Worm (Caenorhabditis elegans): ENCODE measurements around the gene cht-6.

The cht-6 gene

DNA sequence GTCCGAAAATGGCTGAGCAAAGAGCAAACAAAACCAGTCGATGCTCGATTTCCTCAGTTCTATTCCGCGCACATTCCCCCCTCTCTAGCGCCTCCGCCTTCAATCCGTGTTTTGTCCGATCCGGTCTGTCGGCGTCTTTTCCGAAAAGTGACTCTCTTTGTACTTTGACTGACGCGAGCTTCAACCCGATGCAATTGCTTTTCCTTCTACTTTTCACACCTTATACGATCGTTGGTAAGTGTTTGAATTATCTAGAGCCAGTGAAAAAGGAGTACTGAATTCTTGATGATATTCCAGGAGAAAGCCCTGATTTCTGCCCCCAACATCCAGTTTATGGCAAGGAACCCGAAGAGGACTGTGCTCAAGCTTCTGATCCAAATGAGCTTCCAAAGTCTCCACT lies at the start of gene cht-6:
Gene cht-6, plus strand, starts transcription at position 9 of the 400 bp plus-strand sequence.
- no peak for TF ChIP-seq nhr-12 (tag; optimal IDR thresholded peaks at IDR 0.05)
- no peak for TF ChIP-seq crh-2 (tag; optimal IDR thresholded peaks at IDR 0.05)
- no peak for TF ChIP-seq zag-1 (tag; optimal IDR thresholded peaks at IDR 0.05)
- no peak for TF ChIP-seq blmp-1 (tag; optimal IDR thresholded peaks at IDR 0.05; ENCODE audit: insufficient read depth)
- TF ChIP-seq R02D3.7 (tag; optimal IDR thresholded peaks at IDR 0.05), result no peak
- TF ChIP-seq ceh-16 (tag; optimal IDR thresholded peaks at IDR 0.05), result no peak
- TF ChIP-seq skn-1 (tag; optimal IDR thresholded peaks at IDR 0.05), result no peak
- TF ChIP-seq lin-13 (GFP tag; optimal IDR thresholded peaks at IDR 0.05), result no peak
- TF ChIP-seq sma-9 (GFP tag; optimal IDR thresholded peaks at IDR 0.05), result no peak
- TF ChIP-seq sma-9 (tag; optimal IDR thresholded peaks at IDR 0.05), result no peak
- TF ChIP-seq ceh-82 (tag; optimal IDR thresholded peaks at IDR 0.05), result no peak
- TF ChIP-seq ama-1 (optimal IDR thresholded peaks at IDR 0.05), result no peak
- no peak for TF ChIP-seq elt-3 (tag; optimal IDR thresholded peaks at IDR 0.05)
- no peak for TF ChIP-seq ztf-11 (tag; optimal IDR thresholded peaks at IDR 0.05)
- TF ChIP-seq unc-62 (GFP tag; optimal IDR thresholded peaks at IDR 0.05), result no peak
- TF ChIP-seq F13H6.1 (tag; optimal IDR thresholded peaks at IDR 0.05), result no peak
- no peak for TF ChIP-seq unc-39 (tag; optimal IDR thresholded peaks at IDR 0.05)
- no peak for TF ChIP-seq Y55F3AM.14 (GFP tag; optimal IDR thresholded peaks at IDR 0.05)
- TF ChIP-seq alr-1 (tag; optimal IDR thresholded peaks at IDR 0.05), result no peak
- TF ChIP-seq nhr-129 (tag; optimal IDR thresholded peaks at IDR 0.05), result no peak
- no peak for TF ChIP-seq peb-1 (tag; optimal IDR thresholded peaks at IDR 0.05)

DNA sequence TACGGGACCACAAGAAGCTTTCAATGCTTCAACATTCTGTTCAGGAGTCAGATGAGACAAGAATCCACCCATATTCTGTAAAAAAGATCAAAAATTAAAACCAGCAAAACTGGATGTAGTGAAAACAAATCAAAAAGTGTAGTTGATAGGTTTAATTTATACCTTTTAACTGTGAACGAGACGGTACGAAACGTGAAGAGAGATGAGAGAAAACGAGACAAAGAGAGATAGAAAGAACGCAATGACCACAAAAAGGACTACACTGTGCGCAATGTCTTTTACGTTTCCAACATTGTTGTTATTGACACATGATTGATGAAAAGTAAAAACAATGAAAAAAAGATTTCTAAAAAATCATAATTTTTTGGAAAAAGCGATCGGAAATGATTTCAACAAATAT lies 49.2 kb upstream of the cht-6 start, which contains the start of gene cest-33:
Gene cest-33, minus strand, starts transcription at position 75 of the 400 bp plus-strand sequence.
- TF ChIP-seq unc-55 (GFP tag; optimal IDR thresholded peaks at IDR 0.05) (no peak), nhr-10 (tag; optimal IDR thresholded peaks at IDR 0.05) (no peak), nhr-12 (tag; optimal IDR thresholded peaks at IDR 0.05) (no peak), F13H6.1 (tag; optimal IDR thresholded peaks at IDR 0.05) (peak; percentile 58), nhr-6 (tag; optimal IDR thresholded peaks at IDR 0.05) (no peak), fos-1 (tag; optimal IDR thresholded peaks at IDR 0.05) (peak; percentile 8), peb-1 (tag; optimal IDR thresholded peaks at IDR 0.05) (no peak), unc-62 (GFP tag; optimal IDR thresholded peaks at IDR 0.05) (no peak), skn-1 (tag; optimal IDR thresholded peaks at IDR 0.05) (no peak), zag-1 (tag; optimal IDR thresholded peaks at IDR 0.05) (no peak), mdl-1 (tag; optimal IDR thresholded peaks at IDR 0.05) (no peak), nhr-25 (tag; optimal IDR thresholded peaks at IDR 0.05) (peak; percentile 36), mbf-1 (tag; optimal IDR thresholded peaks at IDR 0.05) (no peak), ztf-4 (tag; optimal IDR thresholded peaks at IDR 0.05) (no peak), ama-1 (optimal IDR thresholded peaks at IDR 0.05) (no peak), lin-39 (tag; optimal IDR thresholded peaks at IDR 0.05) (no peak), ceh-16 (tag; optimal IDR thresholded peaks at IDR 0.05) (no peak), C34F6.9 (tag; optimal IDR thresholded peaks at IDR 0.05) (no peak), ZK546.5 (tag; optimal IDR thresholded peaks at IDR 0.05) (no peak), nhr-21 (tag; optimal IDR thresholded peaks at IDR 0.05) (peak; percentile 23), unc-39 (tag; optimal IDR thresholded peaks at IDR 0.05) (no peak), sma-9 (GFP tag; optimal IDR thresholded peaks at IDR 0.05) (peak; percentile 62), sma-9 (tag; optimal IDR thresholded peaks at IDR 0.05) (no peak), ztf-11 (tag; optimal IDR thresholded peaks at IDR 0.05) (no peak), egl-27 (tag; optimal IDR thresholded peaks at IDR 0.05) (no peak), R02D3.7 (tag; optimal IDR thresholded peaks at IDR 0.05) (no peak), lin-11 (tag; optimal IDR thresholded peaks at IDR 0.05) (no peak), nhr-237 (tag; optimal IDR thresholded peaks at IDR 0.05) (no peak), snpc-4 (tag; optimal IDR thresholded peaks at IDR 0.05) (no peak), sem-4 (tag; optimal IDR thresholded peaks at IDR 0.05) (no peak), crh-2 (tag; optimal IDR thresholded peaks at IDR 0.05) (peak; percentile 41), nhr-77 (tag; optimal IDR thresholded peaks at IDR 0.05) (no peak), blmp-1 (tag; optimal IDR thresholded peaks at IDR 0.05; ENCODE audit: insufficient read depth) (peak; percentile 33), sma-3 (GFP tag; optimal IDR thresholded peaks at IDR 0.05) (peak; percentile 18), Y55F3AM.14 (GFP tag; optimal IDR thresholded peaks at IDR 0.05) (no peak)

DNA sequence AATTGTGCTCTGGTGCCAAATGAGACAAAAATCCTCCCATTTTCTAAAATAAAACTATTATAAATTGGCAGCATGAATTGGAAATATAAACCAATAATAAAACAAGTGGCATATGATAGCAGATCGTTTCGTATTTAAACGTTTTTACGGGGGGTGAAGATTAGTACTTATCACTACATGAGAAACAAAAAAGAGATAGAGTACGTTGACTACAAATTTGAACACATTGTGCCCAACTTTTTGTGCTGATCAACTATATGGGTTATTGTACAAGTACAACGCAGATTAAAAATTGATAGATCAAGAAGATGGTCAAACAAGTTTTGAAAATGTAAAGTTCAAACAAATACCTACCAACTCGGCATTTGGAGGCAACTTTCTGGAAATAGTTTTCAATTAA lies 46.3 kb upstream of the cht-6 start:
- no peak for TF ChIP-seq mbf-1 (tag; optimal IDR thresholded peaks at IDR 0.05)
